Fruit fly (Drosophila melanogaster): ENCODE measurements around the gene CG7382.

CG7382 gene

dm6 chr2L:5542944-5543515 is 23.3 kb upstream of the CG7382 start (continued):
- TF ChIP-seq fd96Cb (tag; optimal IDR thresholded peaks at IDR 0.05), result no peak
- peak; percentile 27 for TF ChIP-seq CG9817 (tag; optimal IDR thresholded peaks at IDR 0.05)
- TF ChIP-seq CG8924 (tag; optimal IDR thresholded peaks at IDR 0.05), result peak; percentile 43
- TF ChIP-seq zen (tag; optimal IDR thresholded peaks at IDR 0.05), result no peak
- peak; percentile 14 for TF ChIP-seq CG18011 (GFP tag; optimal IDR thresholded peaks at IDR 0.05)
- TF ChIP-seq crc (GFP tag; optimal IDR thresholded peaks at IDR 0.05), result no peak
- TF ChIP-seq Six4 (GFP tag; optimal IDR thresholded peaks at IDR 0.05), result peak; percentile 10
- TF ChIP-seq Oli (tag; optimal IDR thresholded peaks at IDR 0.05), result peak; percentile 29
- no peak for TF ChIP-seq inv (GFP tag; IDR thresholded peaks at IDR 0.05; ENCODE audit: partially characterized antibody)
- peak; percentile 66 for TF ChIP-seq sob (GFP tag; IDR thresholded peaks at IDR 0.05)
- TF ChIP-seq CG2199 (GFP tag; IDR thresholded peaks at IDR 0.05), result no peak
- TF ChIP-seq Dip2 (GFP tag; IDR thresholded peaks at IDR 0.05), result no peak
- TF ChIP-seq pfk (GFP tag; optimal IDR thresholded peaks at IDR 0.05), result no peak
- peak; percentile 16 for TF ChIP-seq CG10979 (tag; optimal IDR thresholded peaks at IDR 0.05)
- TF ChIP-seq CG4854 (GFP tag; optimal IDR thresholded peaks at IDR 0.05), result no peak
- no peak for TF ChIP-seq Lim3 (GFP tag; IDR thresholded peaks at IDR 0.05)
- TF ChIP-seq onecut (GFP tag; IDR thresholded peaks at IDR 0.05), result peak; percentile 38
- TF ChIP-seq ems (GFP tag; optimal IDR thresholded peaks at IDR 0.05), result no peak
- peak; percentile 26 for TF ChIP-seq nerfin-1 (tag; optimal IDR thresholded peaks at IDR 0.05)
- no peak for TF ChIP-seq CG2202 (tag; optimal IDR thresholded peaks at IDR 0.05)
- TF ChIP-seq gem (tag; optimal IDR thresholded peaks at IDR 0.05), result no peak
- no peak for TF ChIP-seq Ssrp (tag; optimal IDR thresholded peaks at IDR 0.05)
- TF ChIP-seq vnd (GFP tag; IDR thresholded peaks at IDR 0.05; ENCODE audit: partially characterized antibody), result no peak
- TF ChIP-seq Max (GFP tag; optimal IDR thresholded peaks at IDR 0.05), result peak; percentile 1
- peak; percentile 54 for TF ChIP-seq CG17385 (GFP tag; optimal IDR thresholded peaks at IDR 0.05)
- no peak for TF ChIP-seq CG11504 (tag; optimal IDR thresholded peaks at IDR 0.05)
- TF ChIP-seq maf-S (GFP tag; optimal IDR thresholded peaks at IDR 0.05), result peak; percentile 7
- no peak for TF ChIP-seq luna (GFP tag; optimal IDR thresholded peaks at IDR 0.05)
- peak; percentile 63 for TF ChIP-seq CG1603 (tag; optimal IDR thresholded peaks at IDR 0.05)
- peak; percentile 31 for TF ChIP-seq CG8388 (GFP tag; optimal IDR thresholded peaks at IDR 0.05)
- TF ChIP-seq CG10366 (GFP tag; IDR thresholded peaks at IDR 0.05), result peak; percentile 21; the same call in 1 of the 2 replicates
- TF ChIP-seq HLH54F (GFP tag; optimal IDR thresholded peaks at IDR 0.05), result peak; percentile 34
- peak; percentile 44 for TF ChIP-seq Side (GFP tag; optimal IDR thresholded peaks at IDR 0.05)
- TF ChIP-seq HmgD (GFP tag; optimal IDR thresholded peaks at IDR 0.05), result no peak
- TF ChIP-seq CG10274 (GFP tag; optimal IDR thresholded peaks at IDR 0.05), result peak; percentile 73
- TF ChIP-seq CG32772 (GFP tag; IDR thresholded peaks at IDR 0.05), result 0 out of 2 replicates have a peak, but pooled peaks have one; percentile 35
- no peak for TF ChIP-seq gcm2 (GFP tag; optimal IDR thresholded peaks at IDR 0.05)
- TF ChIP-seq cas (GFP tag; IDR thresholded peaks at IDR 0.05), result peak; percentile 36; the same call in 1 of the 2 replicates
- peak; percentile 61; the same call in 1 of the 2 replicates for TF ChIP-seq Xrp1 (GFP tag; IDR thresholded peaks at IDR 0.05)
- no peak for TF ChIP-seq CG18476 (GFP tag; optimal IDR thresholded peaks at IDR 0.05)
- TF ChIP-seq HLH3B (GFP tag; IDR thresholded peaks at IDR 0.05), result 0 out of 2 replicates have a peak, but pooled peaks have one; percentile 42
- TF ChIP-seq lbe (GFP tag; optimal IDR thresholded peaks at IDR 0.05), result no peak
- 0 out of 2 replicates have a peak, but pooled peaks have one; percentile 23 for TF ChIP-seq CG11696 (GFP tag; IDR thresholded peaks at IDR 0.05)
- no peak for TF ChIP-seq tna (GFP tag; IDR thresholded peaks at IDR 0.05; ENCODE audit: partially characterized antibody)
- TF ChIP-seq Mad (GFP tag; optimal IDR thresholded peaks at IDR 0.05), result no peak
- TF ChIP-seq Chrac-16 (GFP tag; optimal IDR thresholded peaks at IDR 0.05), result peak; percentile 20
- peak; percentile 46 for TF ChIP-seq CG3847 (GFP tag; IDR thresholded peaks at IDR 0.05)
- TF ChIP-seq caup (GFP tag; optimal IDR thresholded peaks at IDR 0.05; ENCODE audit: severe bottlenecking), result peak; percentile 66
- no peak for TF ChIP-seq wor (GFP tag; IDR thresholded peaks at IDR 0.05)
- TF ChIP-seq ap (GFP tag; IDR thresholded peaks at IDR 0.05), result peak; percentile 41

Data from whole organism, embryonic.